Fruit fly (Drosophila melanogaster): ENCODE results near the gene CG5787.

The CG5787 gene

dm6 chr2L:12712255-12712654 lies 497 bp downstream of the CG5787 start (continued):
- peak in 1 of 2 experiments; percentile 18 for TF ChIP-seq dpn (GFP tag; optimal IDR thresholded peaks at IDR 0.05)
- TF ChIP-seq Pdp1 (GFP tag; optimal IDR thresholded peaks at IDR 0.05) = peak in 1 of 2 experiments; percentile 6
- TF ChIP-seq kah (GFP tag; optimal IDR thresholded peaks at IDR 0.05) = no peak
- TF ChIP-seq CG11723 (GFP tag; optimal IDR thresholded peaks at IDR 0.05) = no peak
- no peak for TF ChIP-seq Nf-YA (GFP tag; IDR thresholded peaks at IDR 0.05)
- no peak for TF ChIP-seq Hr78 (GFP tag; optimal IDR thresholded peaks at IDR 0.05)
- no peak for TF ChIP-seq ham (GFP tag; IDR thresholded peaks at IDR 0.05)
- no peak for TF ChIP-seq z (GFP tag; IDR thresholded peaks at IDR 0.05)
- peak; percentile 69 for TF ChIP-seq trem (tag; optimal IDR thresholded peaks at IDR 0.05)
- TF ChIP-seq CG1832 (GFP tag; optimal IDR thresholded peaks at IDR 0.05) = no peak
- TF ChIP-seq jing (GFP tag; optimal IDR thresholded peaks at IDR 0.05) = no peak
- 0 out of 4 replicates have a peak, but pooled peaks have one; percentile 48 for TF ChIP-seq Dll (GFP tag; IDR thresholded peaks at IDR 0.05; ENCODE audit: partially characterized antibody)
- no peak for TF ChIP-seq CG31365 (tag; optimal IDR thresholded peaks at IDR 0.05)
- no peak for TF ChIP-seq ci (GFP tag; IDR thresholded peaks at IDR 0.05)
- no peak for TF ChIP-seq Dip2 (GFP tag; IDR thresholded peaks at IDR 0.05)
- TF ChIP-seq CG9932 (GFP tag; IDR thresholded peaks at IDR 0.05) = no peak; the same call in 1 of the 2 replicates
- peak; percentile 84 for TF ChIP-seq MBD-R2 (GFP tag; IDR thresholded peaks at IDR 0.05)
- TF ChIP-seq mld (GFP tag; IDR thresholded peaks at IDR 0.05; ENCODE audit: partially characterized antibody) = no peak
- TF ChIP-seq CG4820 (GFP tag; optimal IDR thresholded peaks at IDR 0.05) = no peak
- TF ChIP-seq CG30403 (GFP tag; optimal IDR thresholded peaks at IDR 0.05) = peak; percentile 9
- no peak for TF ChIP-seq da (GFP tag; optimal IDR thresholded peaks at IDR 0.05)
- TF ChIP-seq CG17359 (tag; optimal IDR thresholded peaks at IDR 0.05) = no peak
- TF ChIP-seq CG3065 (GFP tag; optimal IDR thresholded peaks at IDR 0.05) = no peak
- no peak for TF ChIP-seq esg (GFP tag; conservative IDR thresholded peaks at IDR 0.05)
- no peak for TF ChIP-seq CG6854 (GFP tag; optimal IDR thresholded peaks at IDR 0.05)
- peak; percentile 40; the same call in 1 of the 3 replicates for TF ChIP-seq row (GFP tag; IDR thresholded peaks at IDR 0.05)
- no peak for TF ChIP-seq ase (GFP tag; IDR thresholded peaks at IDR 0.05)
- peak; percentile 50 for TF ChIP-seq CG15514 (GFP tag; optimal IDR thresholded peaks at IDR 0.05)
- no peak for TF ChIP-seq Scr (GFP tag; IDR thresholded peaks at IDR 0.05; ENCODE audit: partially characterized antibody)
- TF ChIP-seq CG32532 (GFP tag; IDR thresholded peaks at IDR 0.05) = no peak
- TF ChIP-seq schlank (tag; optimal IDR thresholded peaks at IDR 0.05) = no peak
- TF ChIP-seq yki (optimal IDR thresholded peaks at IDR 0.05) = no peak
- no peak for TF ChIP-seq CG34224 (GFP tag; IDR thresholded peaks at IDR 0.05; ENCODE audit: partially characterized antibody)
- TF ChIP-seq CG12769 (tag; optimal IDR thresholded peaks at IDR 0.05) = no peak
- no peak for TF ChIP-seq CoRest (tag; optimal IDR thresholded peaks at IDR 0.05)
- TF ChIP-seq CG8089 (GFP tag; optimal IDR thresholded peaks at IDR 0.05) = no peak
- TF ChIP-seq CG5953 (GFP tag; IDR thresholded peaks at IDR 0.05) = no peak
- peak; percentile 61; the same call in 1 of the 3 replicates for TF ChIP-seq CG34422 (GFP tag; IDR thresholded peaks at IDR 0.05)
- TF ChIP-seq hkb (optimal IDR thresholded peaks at IDR 0.05) = no peak
- no peak for TF ChIP-seq hkb (GFP tag; IDR thresholded peaks at IDR 0.05)
- TF ChIP-seq D19A (tag; optimal IDR thresholded peaks at IDR 0.05) = no peak
- TF ChIP-seq gsb (GFP tag; IDR thresholded peaks at IDR 0.05) = no peak
- no peak for TF ChIP-seq CG14860 (GFP tag; IDR thresholded peaks at IDR 0.05; ENCODE audit: partially characterized antibody)
- no peak for TF ChIP-seq fd96Cb (tag; optimal IDR thresholded peaks at IDR 0.05)
- TF ChIP-seq salm (tag; optimal IDR thresholded peaks at IDR 0.05) = no peak
- TF ChIP-seq B-H1 (GFP tag; IDR thresholded peaks at IDR 0.05) = no peak
- no peak for TF ChIP-seq CkIIα-i1 (GFP tag; IDR thresholded peaks at IDR 0.05)
- peak; percentile 26 for TF ChIP-seq Dp (GFP tag; optimal IDR thresholded peaks at IDR 0.05)
- no peak for TF ChIP-seq CG12104 (GFP tag; optimal IDR thresholded peaks at IDR 0.05)
- TF ChIP-seq lola (GFP tag; optimal IDR thresholded peaks at IDR 0.05) = no peak
- TF ChIP-seq BEAF-32 (GFP tag; optimal IDR thresholded peaks at IDR 0.05) = peak; percentile 33

Data from whole organism, embryonic.